Worm (Caenorhabditis elegans): ENCODE data around the gene F53A10.2.

The F53A10.2 gene

DNA sequence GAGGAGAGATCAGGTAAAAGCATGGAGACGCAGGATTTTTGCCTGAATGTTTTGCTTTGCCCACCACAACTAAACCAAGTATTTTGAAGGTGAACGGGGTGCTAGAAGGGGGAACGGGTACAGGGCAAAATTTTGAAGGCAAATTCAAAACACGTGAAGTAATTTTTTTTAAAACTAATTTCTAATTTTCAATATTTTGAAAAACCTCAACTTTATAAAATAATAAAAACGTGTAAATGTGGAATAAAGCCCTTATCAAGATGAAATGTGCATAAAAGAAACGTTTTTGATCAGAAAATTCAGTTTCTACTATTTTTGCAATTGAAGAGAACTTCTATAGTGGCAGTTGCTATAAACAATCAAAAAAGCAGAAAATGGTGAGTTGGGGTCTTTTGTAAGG is 58.5 kb downstream of the F53A10.2 start, which contains the start of gene clec-119:
clec-119 (plus strand) TSS at position 301 of the 400 bp plus-strand sequence.
- no peak for TF ChIP-seq ceh-83 (GFP tag; optimal IDR thresholded peaks at IDR 0.05)
- TF ChIP-seq cnd-1 (tag; optimal IDR thresholded peaks at IDR 0.05), result no peak
- no peak for TF ChIP-seq ceh-39 (tag; optimal IDR thresholded peaks at IDR 0.05)
- TF ChIP-seq unc-39 (tag; optimal IDR thresholded peaks at IDR 0.05), result no peak
- no peak for TF ChIP-seq elt-3 (tag; optimal IDR thresholded peaks at IDR 0.05)
- TF ChIP-seq hlh-1 (tag; optimal IDR thresholded peaks at IDR 0.05), result no peak
- TF ChIP-seq zip-8 (tag; optimal IDR thresholded peaks at IDR 0.05), result no peak
- TF ChIP-seq nhr-12 (tag; optimal IDR thresholded peaks at IDR 0.05), result no peak
- TF ChIP-seq ceh-43 (GFP tag; optimal IDR thresholded peaks at IDR 0.05), result no peak
- TF ChIP-seq lsy-2 (tag; optimal IDR thresholded peaks at IDR 0.05), result no peak
- no peak for TF ChIP-seq ztf-11 (tag; optimal IDR thresholded peaks at IDR 0.05)
- TF ChIP-seq mab-5 (tag; optimal IDR thresholded peaks at IDR 0.05), result no peak
- TF ChIP-seq bed-3 (GFP tag; optimal IDR thresholded peaks at IDR 0.05), result no peak
- no peak for TF ChIP-seq sem-2 (GFP tag; optimal IDR thresholded peaks at IDR 0.05)

ce11 chrII:1256742-1257141 is 59.6 kb downstream of the F53A10.2 start:
- TF ChIP-seq blmp-1 (tag; optimal IDR thresholded peaks at IDR 0.05), result no peak
- TF ChIP-seq pha-4 (tag; optimal IDR thresholded peaks at IDR 0.05), result no peak
- no peak for TF ChIP-seq tbx-8 (GFP tag; optimal IDR thresholded peaks at IDR 0.05)
- TF ChIP-seq sem-2 (GFP tag; optimal IDR thresholded peaks at IDR 0.05), result no peak
- TF ChIP-seq M03D4.4 (tag; optimal IDR thresholded peaks at IDR 0.05), result no peak
- no peak for TF ChIP-seq nhr-28 (tag; optimal IDR thresholded peaks at IDR 0.05)
- no peak for TF ChIP-seq zip-8 (tag; optimal IDR thresholded peaks at IDR 0.05)
- TF ChIP-seq sptf-1 (tag; optimal IDR thresholded peaks at IDR 0.05), result no peak
- TF ChIP-seq mls-2 (tag; optimal IDR thresholded peaks at IDR 0.05), result no peak
- no peak for TF ChIP-seq lin-13 (tag; optimal IDR thresholded peaks at IDR 0.05)
- no peak for TF ChIP-seq nhr-237 (tag; optimal IDR thresholded peaks at IDR 0.05)
- TF ChIP-seq lin-32 (GFP tag; optimal IDR thresholded peaks at IDR 0.05), result no peak
- TF ChIP-seq mab-5 (tag; optimal IDR thresholded peaks at IDR 0.05), result no peak
- TF ChIP-seq ham-2 (GFP tag; optimal IDR thresholded peaks at IDR 0.05), result no peak
- no peak for TF ChIP-seq elt-1 (tag; optimal IDR thresholded peaks at IDR 0.05; ENCODE audit: borderline replicate concordance, insufficient read depth)
- TF ChIP-seq ceh-39 (tag; optimal IDR thresholded peaks at IDR 0.05), result no peak
- TF ChIP-seq lsy-2 (tag; optimal IDR thresholded peaks at IDR 0.05), result no peak
- TF ChIP-seq drap-1 (GFP tag; optimal IDR thresholded peaks at IDR 0.05), result no peak
- no peak for TF ChIP-seq elt-3 (tag; optimal IDR thresholded peaks at IDR 0.05)
- no peak for TF ChIP-seq nhr-12 (tag; optimal IDR thresholded peaks at IDR 0.05)

DNA sequence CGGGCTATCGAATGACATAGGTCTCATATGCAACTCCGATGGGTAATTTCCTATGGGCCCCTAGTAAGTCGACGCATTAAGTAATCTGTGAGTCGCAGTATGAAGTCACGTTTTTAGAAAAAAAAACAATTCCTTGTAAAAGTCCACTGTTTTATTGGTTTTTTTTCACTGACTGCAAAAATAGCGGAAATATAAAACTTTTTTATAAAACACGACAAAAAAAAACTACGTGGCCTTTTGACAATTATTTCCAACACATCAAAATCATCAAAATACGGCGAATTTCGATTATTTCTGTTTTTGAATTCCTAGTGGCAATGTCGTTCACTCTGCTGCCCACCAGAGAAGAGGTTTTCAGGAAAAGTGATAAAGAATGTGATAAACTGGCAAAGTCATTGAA is 61.5 kb downstream of the F53A10.2 start, which contains the start of gene clpr-2:
clpr-2 (plus strand) TSS at position 301 of the 400 bp plus-strand sequence.
- TF ChIP-seq unc-39 (tag; optimal IDR thresholded peaks at IDR 0.05) (no peak), cnd-1 (tag; optimal IDR thresholded peaks at IDR 0.05) (no peak), tbx-8 (GFP tag; optimal IDR thresholded peaks at IDR 0.05) (no peak), blmp-1 (tag; optimal IDR thresholded peaks at IDR 0.05) (no peak), bed-3 (GFP tag; optimal IDR thresholded peaks at IDR 0.05) (no peak)

DNA sequence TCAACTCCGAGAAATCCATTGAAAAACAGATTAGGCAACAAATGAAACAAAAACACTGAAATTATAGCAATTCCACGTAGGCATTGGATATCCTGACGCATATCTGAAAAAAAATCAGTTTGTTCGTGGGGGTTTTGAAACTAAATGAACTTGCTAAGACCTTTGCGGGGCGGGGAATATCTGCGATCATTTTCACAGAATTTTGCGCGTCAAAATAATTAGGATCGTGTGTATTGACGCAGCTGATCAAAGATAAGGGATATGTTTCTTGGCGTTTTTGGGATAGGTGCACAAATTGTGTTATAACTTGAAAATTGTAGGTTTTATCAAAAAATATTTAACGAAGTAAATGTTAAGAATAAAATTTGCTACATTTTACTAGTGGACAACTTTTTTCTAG is 69.6 kb downstream of the F53A10.2 start, which contains the start of gene oac-30:
oac-30 (minus strand) TSS at position 101 of the 400 bp plus-strand sequence.
- no peak for TF ChIP-seq lin-13 (tag; optimal IDR thresholded peaks at IDR 0.05)

DNA sequence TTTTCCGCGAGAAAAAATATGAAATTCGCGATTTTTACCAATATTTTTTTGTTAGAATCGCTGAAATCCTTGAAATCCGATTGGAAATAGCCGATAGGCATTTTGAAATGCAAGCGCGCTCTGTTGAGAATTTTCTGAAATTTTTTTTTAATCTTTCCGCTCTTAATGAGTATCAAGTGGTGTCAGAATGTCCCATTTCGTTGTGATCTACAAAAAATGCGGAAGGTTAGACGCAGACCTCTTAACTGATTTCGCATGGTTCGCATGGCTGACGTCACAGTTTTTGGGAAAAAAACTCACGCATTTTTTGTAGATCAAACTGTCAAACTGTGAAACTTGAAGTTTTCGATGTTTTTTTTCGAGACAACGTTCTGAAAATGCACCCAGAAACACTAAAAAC is 74.6 kb downstream of the F53A10.2 start, which contains the start of gene srw-66:
srw-66 (minus strand) TSS at position 101 of the 400 bp plus-strand sequence.
- TF ChIP-seq ceh-39 (tag; optimal IDR thresholded peaks at IDR 0.05) (no peak), elt-3 (tag; optimal IDR thresholded peaks at IDR 0.05) (no peak), sem-2 (GFP tag; optimal IDR thresholded peaks at IDR 0.05) (no peak), blmp-1 (tag; optimal IDR thresholded peaks at IDR 0.05) (no peak), nhr-237 (tag; optimal IDR thresholded peaks at IDR 0.05) (no peak), unc-39 (tag; optimal IDR thresholded peaks at IDR 0.05) (no peak), snpc-4 (tag; optimal IDR thresholded peaks at IDR 0.05) (no peak), lin-32 (GFP tag; optimal IDR thresholded peaks at IDR 0.05) (no peak), hlh-1 (tag; optimal IDR thresholded peaks at IDR 0.05) (no peak), zip-8 (tag; optimal IDR thresholded peaks at IDR 0.05) (no peak), unc-62 (GFP tag; optimal IDR thresholded peaks at IDR 0.05) (no peak)

DNA sequence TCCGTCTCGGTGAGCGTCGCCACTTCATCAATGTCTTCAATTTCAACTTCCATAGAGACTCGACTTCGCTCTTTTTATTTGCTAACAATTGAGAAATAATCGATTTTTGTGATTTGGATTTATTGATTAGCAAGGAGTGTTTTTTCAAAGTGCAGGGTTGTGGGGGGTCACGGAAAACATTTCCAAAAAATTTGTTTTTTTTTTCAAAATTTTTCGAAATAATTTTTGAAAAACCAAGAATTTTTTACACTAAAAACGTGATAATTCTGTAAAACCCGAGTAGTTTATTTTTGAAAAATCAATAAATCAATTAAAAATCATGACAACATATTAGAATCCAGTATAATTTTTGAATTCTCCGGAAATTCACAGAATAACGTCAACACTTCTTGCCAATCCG is 78.3 kb downstream of the F53A10.2 start, which contains the start of gene Y57G7A.5:
Y57G7A.5 (minus strand) TSS at position 101 of the 400 bp plus-strand sequence.
- TF ChIP-seq unc-39 (tag; optimal IDR thresholded peaks at IDR 0.05) (no peak), nhr-12 (tag; optimal IDR thresholded peaks at IDR 0.05) (no peak), mab-5 (tag; optimal IDR thresholded peaks at IDR 0.05) (no peak), hlh-1 (tag; optimal IDR thresholded peaks at IDR 0.05) (no peak), bed-3 (GFP tag; optimal IDR thresholded peaks at IDR 0.05) (no peak), unc-62 (GFP tag; optimal IDR thresholded peaks at IDR 0.05) (no peak), nhr-237 (tag; optimal IDR thresholded peaks at IDR 0.05) (no peak), ces-1 (GFP tag; optimal IDR thresholded peaks at IDR 0.05) (no peak), tbx-8 (GFP tag; optimal IDR thresholded peaks at IDR 0.05) (no peak), ceh-43 (GFP tag; optimal IDR thresholded peaks at IDR 0.05) (no peak), ceh-39 (tag; optimal IDR thresholded peaks at IDR 0.05) (no peak), mls-2 (tag; optimal IDR thresholded peaks at IDR 0.05) (no peak)
